Worm (Caenorhabditis elegans) whole organism, late embryonic: ENCODE measurements around the gene str-246.

Source experiments
- C08G9.2 ChIP-seq: sonication (generic microtip); optimal IDR thresholded peaks from 2 replicates; lab custom pipeline; 2016; ENCODE audit warnings: mild to moderate bottlenecking, missing genetic modification characterization, moderate library complexity, missing compliant biosample characterization
- T23F11.4 ChIP-seq: fragments of 200-800 bp; sonication (Bioruptor generic); optimal IDR thresholded peaks from 2 replicates; lab custom pipeline; 2018; ENCODE audit warnings: mild to moderate bottlenecking, missing genetic modification characterization, missing compliant biosample characterization
- ama-1 ChIP-seq: fragments of 150-350 bp; optimal IDR thresholded peaks from 2 replicates; lab custom pipeline; 2014
- ceh-30 ChIP-seq: fragments of 150-350 bp; optimal IDR thresholded peaks from 2 replicates; lab custom pipeline; 2014; ENCODE audit warnings: missing biosample characterization, missing genetic modification characterization
- che-1 ChIP-seq: sonication (generic microtip); optimal IDR thresholded peaks from 2 replicates; lab custom pipeline; 2016; ENCODE audit warnings: mild to moderate bottlenecking, missing genetic modification characterization, missing compliant biosample characterization
- ets-4 ChIP-seq: sonication (generic microtip); optimal IDR thresholded peaks from 2 replicates; lab custom pipeline; 2016; ENCODE audit warnings: missing genetic modification characterization, missing compliant biosample characterization
- nfya-1 ChIP-seq: sonication (generic microtip); optimal IDR thresholded peaks from 2 replicates; lab custom pipeline; 2017; ENCODE audit warnings: missing genetic modification characterization, mild to moderate bottlenecking, missing compliant biosample characterization, antibody characterized with exemption, moderate library complexity
- unc-86 ChIP-seq: sonication (generic microtip); optimal IDR thresholded peaks from 2 replicates; lab custom pipeline; 2016; ENCODE audit warnings: missing genetic modification characterization, missing compliant biosample characterization
- ztf-16 ChIP-seq: sonication (generic microtip); optimal IDR thresholded peaks from 2 replicates; lab custom pipeline; 2017; ENCODE audit warnings: missing genetic modification characterization, missing compliant biosample characterization

- TF ChIP-seq ets-4 (tag; lab: Kevin White, UChicago) (no peak), che-1 (tag; lab: Kevin White, UChicago) (no peak), T23F11.4 (GFP tag; lab: Kevin White, UChicago) (no peak), ceh-30 (tag; lab: Kevin White, UChicago) (no peak), unc-86 (no peak), nfya-1 (tag; lab: Kevin White, UChicago) (peak; percentile 30), ztf-16 (tag; lab: Kevin White, UChicago) (no peak), ama-1 (lab: Kevin White, UChicago) (no peak), C08G9.2 (tag; lab: Kevin White, UChicago) (no peak)
These were observed 38.3 kb upstream of the str-246 start for ce11 chrIII:11039250-11039649.
